Worm (Caenorhabditis elegans) whole organism, late embryonic: ENCODE data around the gene rme-1.

Experiments
- C38D4.7 ChIP-seq: fragments of 200-800 bp; sonication (Bioruptor generic); optimal IDR thresholded peaks from 2 replicates; lab custom pipeline; 2018; ENCODE audit warnings: mild to moderate bottlenecking, missing genetic modification characterization, moderate library complexity, missing compliant biosample characterization
- K09A11.1 ChIP-seq: sonication (generic microtip); optimal IDR thresholded peaks from 2 replicates; lab custom pipeline; 2017; ENCODE audit warnings: antibody characterized with exemption, mild to moderate bottlenecking, missing genetic modification characterization, missing compliant biosample characterization; ENCODE audit not compliant: insufficient read depth
- T23F11.4 ChIP-seq: fragments of 200-800 bp; sonication (Bioruptor generic); optimal IDR thresholded peaks from 2 replicates; lab custom pipeline; 2018; ENCODE audit warnings: mild to moderate bottlenecking, missing genetic modification characterization, missing compliant biosample characterization
- Y22D7AL.16 ChIP-seq: sonication (generic microtip); optimal IDR thresholded peaks from 2 replicates; lab custom pipeline; 2016; ENCODE audit warnings: missing genetic modification characterization, missing compliant biosample characterization
- ahr-1 ChIP-seq: sonication (generic microtip); optimal IDR thresholded peaks from 2 replicates; lab custom pipeline; 2016; ENCODE audit warnings: missing genetic modification characterization, missing compliant biosample characterization
- ceh-2 ChIP-seq: sonication (generic microtip); optimal IDR thresholded peaks from 2 replicates; lab custom pipeline; 2016; ENCODE audit warnings: missing genotype, missing genetic modification characterization, missing compliant biosample characterization
- ceh-30 ChIP-seq: fragments of 150-350 bp; optimal IDR thresholded peaks from 2 replicates; lab custom pipeline; 2014; ENCODE audit warnings: missing biosample characterization, missing genetic modification characterization
- ceh-31 ChIP-seq: sonication (generic microtip); optimal IDR thresholded peaks from 2 replicates; lab custom pipeline; 2016; ENCODE audit warnings: missing genetic modification characterization, missing compliant biosample characterization
- ceh-34 ChIP-seq: sonication (generic microtip); optimal IDR thresholded peaks from 2 replicates; lab custom pipeline; 2016; ENCODE audit warnings: mild to moderate bottlenecking, missing genetic modification characterization, missing compliant biosample characterization
- ceh-45 ChIP-seq: fragments of 200-800 bp; sonication (Bioruptor generic); IDR thresholded peaks from 2 replicates; pipeline ENCODE4 v1.3.6; 2022; ENCODE audit warnings: missing genetic modification reagents, missing genetic modification characterization, missing compliant biosample characterization
- ceh-48 ChIP-seq: sonication (generic microtip); optimal IDR thresholded peaks from 2 replicates; lab custom pipeline; 2016; ENCODE audit warnings: missing genetic modification characterization, inconsistent platforms, missing compliant biosample characterization
- elt-2 ChIP-seq: sonication (generic microtip); optimal IDR thresholded peaks from 2 replicates; lab custom pipeline; 2016; ENCODE audit warnings: missing genetic modification reagents, missing genetic modification characterization, missing compliant biosample characterization
- eyg-1 ChIP-seq: sonication (generic microtip); optimal IDR thresholded peaks from 2 replicates; lab custom pipeline; 2016; ENCODE audit warnings: missing genotype, missing genetic modification characterization, missing compliant biosample characterization
- lin-11 ChIP-seq: fragments of 200-800 bp; sonication (Bioruptor generic); optimal IDR thresholded peaks from 2 replicates; lab custom pipeline; 2018; ENCODE audit warnings: mild to moderate bottlenecking, missing genetic modification characterization, missing compliant biosample characterization
- mec-3 ChIP-seq: sonication (generic microtip); optimal IDR thresholded peaks from 2 replicates; lab custom pipeline; 2016; ENCODE audit warnings: borderline replicate concordance, missing genetic modification characterization, missing compliant biosample characterization
- npax-4 ChIP-seq: sonication (generic microtip); optimal IDR thresholded peaks from 2 replicates; lab custom pipeline; 2016; ENCODE audit warnings: missing genetic modification characterization, missing compliant biosample characterization
- odd-2 ChIP-seq: sonication (generic microtip); optimal IDR thresholded peaks from 2 replicates; lab custom pipeline; 2017; ENCODE audit warnings: antibody characterized with exemption, mild to moderate bottlenecking, missing genetic modification characterization, missing compliant biosample characterization
- pax-1 ChIP-seq: fragments of 150-350 bp; optimal IDR thresholded peaks from 2 replicates; lab custom pipeline; 2014; ENCODE audit warnings: missing biosample characterization, missing genetic modification characterization
- pha-4 ChIP-seq: fragments of 150-350 bp; optimal IDR thresholded peaks from 2 replicates; lab custom pipeline; 2018; ENCODE audit warnings: missing biosample characterization, missing genetic modification reagents, missing genetic modification characterization
- rnt-1 ChIP-seq: sonication (generic microtip); optimal IDR thresholded peaks from 2 replicates; lab custom pipeline; 2016; ENCODE audit warnings: missing genetic modification characterization, missing compliant biosample characterization
- syd-9 ChIP-seq: sonication (generic microtip); optimal IDR thresholded peaks from 2 replicates; lab custom pipeline; 2016; ENCODE audit warnings: mild to moderate bottlenecking, missing genetic modification characterization, moderate library complexity, missing compliant biosample characterization
- tbx-2 ChIP-seq: sonication (generic microtip); optimal IDR thresholded peaks from 2 replicates; lab custom pipeline; 2016; ENCODE audit warnings: missing genetic modification characterization, missing compliant biosample characterization
- unc-42 ChIP-seq: sonication (generic microtip); optimal IDR thresholded peaks from 2 replicates; lab custom pipeline; 2016; ENCODE audit warnings: missing genotype, missing genetic modification characterization, missing compliant biosample characterization
- unc-86 ChIP-seq: sonication (generic microtip); optimal IDR thresholded peaks from 2 replicates; lab custom pipeline; 2016; ENCODE audit warnings: missing genetic modification characterization, missing compliant biosample characterization
- zip-5 ChIP-seq: sonication (generic microtip); optimal IDR thresholded peaks from 2 replicates; lab custom pipeline; 2016; ENCODE audit warnings: missing genetic modification characterization, missing compliant biosample characterization

Gene rme-1

DNA sequence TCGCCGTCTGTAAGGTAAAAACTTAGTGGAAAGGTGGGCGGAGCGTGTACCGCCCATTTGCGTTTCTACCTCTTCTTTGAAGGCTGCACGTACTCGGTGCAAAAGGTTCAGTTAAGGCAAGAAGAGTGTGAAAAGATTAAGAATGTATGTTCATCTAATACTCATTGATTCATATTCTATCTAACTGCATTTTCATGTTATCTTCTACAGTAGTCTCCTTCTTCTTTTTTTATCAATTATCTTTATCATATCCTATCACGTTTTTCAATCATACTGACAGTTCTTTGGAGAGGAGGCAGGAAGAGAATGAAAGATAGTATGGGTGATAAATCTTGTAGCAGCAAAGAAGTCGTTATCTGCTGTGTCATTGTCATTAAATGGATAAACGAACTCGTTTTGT lies 38.7 kb downstream of the rme-1 start:
- TF ChIP-seq ceh-48 (tag; lab: Kevin White, UChicago) (no peak), elt-2 (tag; lab: Kevin White, UChicago) (peak; percentile 15)

DNA sequence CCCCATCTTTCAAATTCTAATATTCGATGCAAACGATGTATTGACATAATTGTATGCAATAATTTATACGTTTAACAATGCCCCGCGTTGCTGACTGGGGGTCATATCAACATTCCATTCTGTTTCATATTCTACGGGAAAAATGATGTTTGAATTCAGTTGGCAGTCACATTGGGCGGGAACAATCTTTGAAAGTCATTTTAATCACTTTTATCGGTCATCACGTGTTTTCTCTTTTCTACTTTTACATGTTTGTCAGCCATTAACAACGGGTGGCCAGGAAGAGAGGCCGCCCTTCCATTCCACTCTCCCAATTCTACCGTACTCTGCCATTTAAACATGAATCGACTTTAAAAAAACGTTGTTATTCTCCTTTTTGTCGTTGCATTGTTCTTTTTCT lies 40.0 kb downstream of the rme-1 start:
- no peak for TF ChIP-seq lin-11 (tag; lab: Kevin White, UChicago)

DNA sequence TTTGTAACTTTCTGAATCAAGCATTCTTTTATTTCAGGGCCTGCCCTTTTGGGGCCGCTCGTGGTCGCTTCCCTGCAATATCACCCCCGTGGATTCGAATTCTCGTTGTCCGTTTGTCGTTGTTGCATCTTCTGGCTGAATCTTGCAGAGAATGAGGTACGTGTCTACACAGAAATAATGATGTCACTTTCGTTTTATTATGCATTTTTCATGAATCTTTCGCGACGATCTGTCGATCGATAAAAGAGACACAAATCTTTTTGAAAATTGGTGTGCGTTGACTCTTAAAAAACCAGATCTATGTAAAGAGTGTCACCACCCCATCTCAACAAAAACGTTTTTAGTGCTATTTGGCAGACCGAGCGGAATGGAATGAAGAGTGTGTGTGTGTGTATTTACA lies 40.5 kb downstream of the rme-1 start:
- no peak for TF ChIP-seq ceh-34 (tag; lab: Kevin White, UChicago)

- TF ChIP-seq odd-2 (tag; lab: Kevin White, UChicago), result no peak
- TF ChIP-seq tbx-2 (tag; lab: Kevin White, UChicago), result no peak
- TF ChIP-seq unc-42, result no peak
- TF ChIP-seq ahr-1, result no peak
- TF ChIP-seq mec-3 (tag; lab: Kevin White, UChicago), result no peak
- TF ChIP-seq pha-4, result no peak
- no peak for TF ChIP-seq T23F11.4
- TF ChIP-seq, all 69 proteins: peak for 0
These were observed 42.4 kb downstream of the rme-1 start for ce11 chrV:6250959-6251598.

ce11 chrV:6253936-6254335 lies 45.3 kb downstream of the rme-1 start:
- TF ChIP-seq pha-4 (no peak), eyg-1 (tag; lab: Kevin White, UChicago) (no peak), ceh-30 (no peak), rnt-1 (tag; lab: Kevin White, UChicago) (no peak)

ce11 chrV:6259139-6259538 lies 50.5 kb downstream of the rme-1 start, which contains the start of gene K08B12.1:
Gene K08B12.1, plus strand, starts transcription at chrV:6259367.
- TF ChIP-seq ceh-45 (GFP tag; lab: Robert Waterston, UW), result no peak
- no peak for TF ChIP-seq pha-4
- no peak for TF ChIP-seq ceh-2
- no peak for TF ChIP-seq npax-4 (tag; lab: Kevin White, UChicago)
- TF ChIP-seq ceh-31, result no peak
- TF ChIP-seq C38D4.7 (GFP tag; lab: Kevin White, UChicago), result no peak
- no peak for TF ChIP-seq K09A11.1
- no peak for TF ChIP-seq pax-1 (tag; lab: Kevin White, UChicago)
- TF ChIP-seq unc-86 (tag; lab: Kevin White, UChicago), result no peak
- no peak for TF ChIP-seq Y22D7AL.16
- no peak for TF ChIP-seq syd-9 (tag; lab: Kevin White, UChicago)
- no peak for TF ChIP-seq zip-5 (tag; lab: Kevin White, UChicago)
